Worm (Caenorhabditis elegans) whole organism, L1 larva: Measurements from ENCODE around the gene F18A12.2.

Experiments
- C04F5.9 ChIP-seq: sonication (generic microtip); optimal IDR thresholded peaks from 2 replicates; lab custom pipeline; 2016; ENCODE audit warnings: missing genetic modification characterization, missing compliant biosample characterization
- C16A3.4 ChIP-seq: fragments of 150-350 bp; optimal IDR thresholded peaks from 2 replicates; lab custom pipeline; 2014; ENCODE audit warnings: missing biosample characterization, missing genetic modification characterization
- Y116A8C.19 ChIP-seq: sonication (generic microtip); optimal IDR thresholded peaks from 2 replicates; lab custom pipeline; 2016; ENCODE audit warnings: missing compliant biosample characterization, missing genetic modification characterization, borderline replicate concordance
- alr-1 ChIP-seq: fragments of 200-800 bp; sonication (Bioruptor generic); optimal IDR thresholded peaks from 2 replicates; lab custom pipeline; 2018; ENCODE audit warnings: borderline replicate concordance, mild to moderate bottlenecking, missing genetic modification characterization, missing compliant biosample characterization
- ceh-63 ChIP-seq: fragments of 200-800 bp; sonication (Bioruptor generic); optimal IDR thresholded peaks from 2 replicates; lab custom pipeline; 2018; ENCODE audit warnings: mild to moderate bottlenecking, missing genetic modification characterization, missing compliant biosample characterization
- ceh-8 ChIP-seq: fragments of 200-800 bp; sonication (Bioruptor generic); optimal IDR thresholded peaks from 2 replicates; lab custom pipeline; 2018; ENCODE audit warnings: mild to moderate bottlenecking, missing genetic modification characterization, moderate library complexity, missing compliant biosample characterization
- efl-3 ChIP-seq: fragments of 200-800 bp; sonication (Bioruptor generic); optimal IDR thresholded peaks from 2 replicates; lab custom pipeline; 2018; ENCODE audit warnings: mild to moderate bottlenecking, missing genetic modification characterization, missing compliant biosample characterization
- egl-27 ChIP-seq, 2 experiments: fragments of 150-350 bp in 1 of 2; sonication (generic microtip); optimal IDR thresholded peaks; 3 replicates each; lab custom pipeline; 2017 to 2018; ENCODE audit warnings: missing biosample characterization in 2 of 2, missing genetic modification characterization in 2 of 2, missing genetic modification reagents in 2 of 2
- elt-2 ChIP-seq: sonication (generic microtip); optimal IDR thresholded peaks from 2 replicates; lab custom pipeline; 2016; ENCODE audit warnings: missing genetic modification characterization, mild to moderate bottlenecking, inconsistent platforms, missing compliant biosample characterization, missing genetic modification reagents
- elt-3 ChIP-seq, 6 experiments: fragments of 150-350 bp in 1 of 6; sonication (generic microtip); optimal IDR thresholded peaks; 2 replicates each; lab custom pipeline; 2017 to 2018; ENCODE audit warnings: missing biosample characterization in 6 of 6, missing genetic modification characterization in 6 of 6, inconsistent platforms in 1 of 6
- fkh-10 ChIP-seq: sonication (generic microtip); optimal IDR thresholded peaks from 2 replicates; lab custom pipeline; 2017; ENCODE audit warnings: missing biosample characterization, missing genetic modification reagents, missing genetic modification characterization
- fkh-8 ChIP-seq: sonication (generic microtip); optimal IDR thresholded peaks from 2 replicates; lab custom pipeline; 2016; ENCODE audit warnings: mild to moderate bottlenecking, missing genetic modification characterization, missing compliant biosample characterization
- fos-1 ChIP-seq: fragments of 150-350 bp; optimal IDR thresholded peaks from 2 replicates; lab custom pipeline; 2014; ENCODE audit warnings: missing biosample characterization, missing genetic modification characterization
- hlh-17 ChIP-seq: fragments of 200-800 bp; sonication (Bioruptor generic); optimal IDR thresholded peaks from 2 replicates; lab custom pipeline; 2018; ENCODE audit warnings: missing genetic modification characterization, mild to moderate bottlenecking, missing compliant biosample characterization, moderate library complexity, borderline replicate concordance
- hpl-2 ChIP-seq: fragments of 150-350 bp; optimal IDR thresholded peaks from 2 replicates; lab custom pipeline; 2014; ENCODE audit warnings: missing biosample characterization, missing genetic modification reagents, missing genetic modification characterization
- irx-1 ChIP-seq: sonication (generic microtip); optimal IDR thresholded peaks from 2 replicates; lab custom pipeline; 2016; ENCODE audit warnings: missing genetic modification characterization, missing compliant biosample characterization
- isw-1 ChIP-seq: fragments of 200-800 bp; sonication (Bioruptor generic); IDR thresholded peaks from 2 replicates; pipeline ENCODE4 v1.3.6; 2022; ENCODE audit warnings: missing genetic modification characterization, missing compliant biosample characterization
- jun-1 ChIP-seq: fragments of 150-350 bp; optimal IDR thresholded peaks from 2 replicates; lab custom pipeline; 2014; ENCODE audit warnings: missing biosample characterization, missing genetic modification reagents, missing genetic modification characterization
- lin-14 ChIP-seq: fragments of 200-800 bp; sonication (Bioruptor generic); optimal IDR thresholded peaks from 2 replicates; lab custom pipeline; 2018; ENCODE audit warnings: mild to moderate bottlenecking, missing genetic modification characterization, moderate library complexity, missing compliant biosample characterization
- lin-39 ChIP-seq: fragments of 150-350 bp; optimal IDR thresholded peaks from 2 replicates; lab custom pipeline; 2014; ENCODE audit warnings: missing biosample characterization, missing genetic modification reagents, missing genetic modification characterization
- lir-3 ChIP-seq: sonication (generic microtip); optimal IDR thresholded peaks from 2 replicates; lab custom pipeline; 2016; ENCODE audit warnings: mild to moderate bottlenecking, missing genetic modification characterization, moderate library complexity, missing compliant biosample characterization; ENCODE audit not compliant: poor library complexity
- lsy-2 ChIP-seq, 2 experiments: fragments of 150-350 bp; optimal IDR thresholded peaks; 2 replicates each; lab custom pipeline; 2014; ENCODE audit warnings: missing biosample characterization in 2 of 2, missing genetic modification characterization in 2 of 2
- mef-2 ChIP-seq: fragments of 150-350 bp; optimal IDR thresholded peaks from 2 replicates; lab custom pipeline; 2014; ENCODE audit warnings: missing biosample characterization, missing genetic modification characterization
- mep-1 ChIP-seq: fragments of 150-350 bp; optimal IDR thresholded peaks from 2 replicates; lab custom pipeline; 2014; ENCODE audit warnings: missing biosample characterization, missing genetic modification characterization
- nhr-11 ChIP-seq: fragments of 150-350 bp; optimal IDR thresholded peaks from 2 replicates; lab custom pipeline; 2014; ENCODE audit warnings: missing biosample characterization, missing genetic modification characterization
- nhr-28 ChIP-seq: fragments of 150-350 bp; optimal IDR thresholded peaks from 2 replicates; lab custom pipeline; 2014; ENCODE audit warnings: missing biosample characterization, missing genetic modification characterization
- nhr-71 ChIP-seq: sonication (generic microtip); optimal IDR thresholded peaks from 2 replicates; lab custom pipeline; 2016; ENCODE audit warnings: mild to moderate bottlenecking, missing genetic modification characterization, moderate library complexity, missing compliant biosample characterization
- nhr-76 ChIP-seq: sonication (generic microtip); optimal IDR thresholded peaks from 2 replicates; lab custom pipeline; 2017; ENCODE audit warnings: missing biosample characterization, missing genetic modification characterization
- nhr-84 ChIP-seq: sonication (generic microtip); optimal IDR thresholded peaks from 2 replicates; lab custom pipeline; 2017; ENCODE audit warnings: missing biosample characterization, missing genetic modification characterization
- pqm-1 ChIP-seq: sonication (generic microtip); optimal IDR thresholded peaks from 3 replicates; lab custom pipeline; 2017; ENCODE audit warnings: missing biosample characterization, missing genetic modification characterization
- rnt-1 ChIP-seq: sonication (generic microtip); optimal IDR thresholded peaks from 2 replicates; lab custom pipeline; 2016; ENCODE audit warnings: mild to moderate bottlenecking, missing genetic modification characterization, moderate library complexity, missing compliant biosample characterization
- snpc-4 ChIP-seq: fragments of 150-350 bp; optimal IDR thresholded peaks from 2 replicates; lab custom pipeline; 2014; ENCODE audit warnings: missing biosample characterization, missing genetic modification characterization
- snu-23 ChIP-seq: sonication (generic microtip); optimal IDR thresholded peaks from 2 replicates; lab custom pipeline; 2016; ENCODE audit warnings: missing genetic modification characterization, missing compliant biosample characterization
- swsn-7 ChIP-seq: sonication (generic microtip); optimal IDR thresholded peaks from 2 replicates; lab custom pipeline; 2016; ENCODE audit warnings: missing genetic modification characterization, missing compliant biosample characterization
- unc-62 ChIP-seq: fragments of 150-350 bp; optimal IDR thresholded peaks from 2 replicates; lab custom pipeline; 2014; ENCODE audit warnings: missing biosample characterization, missing genetic modification reagents, missing genetic modification characterization
- unc-86 ChIP-seq: sonication (generic microtip); optimal IDR thresholded peaks from 2 replicates; lab custom pipeline; 2016; ENCODE audit warnings: missing genetic modification characterization, missing compliant biosample characterization
- vab-15 ChIP-seq: sonication (generic microtip); optimal IDR thresholded peaks from 2 replicates; lab custom pipeline; 2017; ENCODE audit warnings: missing genotype, mild to moderate bottlenecking, missing genetic modification characterization, missing compliant biosample characterization
- xbp-1 ChIP-seq: sonication (generic microtip); optimal IDR thresholded peaks from 2 replicates; lab custom pipeline; 2016; ENCODE audit warnings: missing genetic modification characterization, missing compliant biosample characterization
- zip-4 ChIP-seq: fragments of 200-800 bp; sonication (Bioruptor generic); optimal IDR thresholded peaks from 2 replicates; lab custom pipeline; 2018; ENCODE audit warnings: mild to moderate bottlenecking, missing genetic modification characterization, moderate library complexity, missing compliant biosample characterization
- ztf-4 ChIP-seq: fragments of 150-350 bp; optimal IDR thresholded peaks from 2 replicates; lab custom pipeline; 2014; ENCODE audit warnings: missing biosample characterization, missing genetic modification characterization

F18A12.2 gene

DNA sequence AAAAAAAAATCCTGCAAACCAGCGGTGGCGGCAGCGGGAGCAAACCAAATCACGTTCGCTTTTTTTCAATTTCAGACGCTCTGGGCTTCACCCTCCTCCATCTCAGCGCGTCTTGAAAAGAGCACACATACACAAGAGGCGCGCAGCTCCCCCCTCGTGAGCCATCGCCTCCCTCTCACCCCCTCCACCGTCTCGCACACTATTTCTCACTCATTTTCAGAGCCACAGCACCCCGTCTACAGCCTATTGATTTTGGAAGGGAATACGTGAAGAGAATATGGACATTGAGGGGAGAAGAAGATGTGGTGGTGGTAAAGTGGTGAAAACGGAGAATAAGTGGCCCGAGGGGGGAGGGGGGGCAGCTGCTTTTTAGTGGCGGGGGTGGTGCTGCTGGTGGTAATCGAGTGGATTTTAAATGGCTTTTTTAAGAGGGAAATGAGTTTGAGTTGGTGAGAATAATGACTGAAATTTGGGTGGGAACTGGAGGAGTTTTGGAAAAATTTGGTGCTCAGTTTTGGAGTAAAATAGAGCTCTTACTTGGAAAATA is 13.6 kb downstream of the F18A12.2 start (continued):
- peak in 1 of 2 experiments; percentile 39 for TF ChIP-seq lsy-2 (tag; optimal IDR thresholded peaks at IDR 0.05; lab: Kevin White, UChicago)
- peak; percentile 25 for TF ChIP-seq swsn-7 (tag; lab: Kevin White, UChicago)
- TF ChIP-seq fkh-10 (GFP tag; lab: Kevin White, UChicago), result peak; percentile 48
- no peak for TF ChIP-seq alr-1 (tag; lab: Kevin White, UChicago)
- TF ChIP-seq fos-1 (tag; lab: Kevin White, UChicago), result no peak
- TF ChIP-seq jun-1 (tag; lab: Kevin White, UChicago), result no peak
- TF ChIP-seq mef-2, result no peak
- TF ChIP-seq C04F5.9 (tag; lab: Kevin White, UChicago), result no peak
- no peak for TF ChIP-seq nhr-28 (tag; lab: Kevin White, UChicago)
- TF ChIP-seq irx-1, result no peak
- no peak for TF ChIP-seq lin-39 (tag; lab: Kevin White, UChicago)
- TF ChIP-seq pqm-1 (tag; lab: Kevin White, UChicago), result no peak
- no peak for TF ChIP-seq snu-23
- no peak for TF ChIP-seq lir-3 (tag; lab: Kevin White, UChicago)
- TF ChIP-seq fkh-8 (tag; lab: Kevin White, UChicago), result peak; percentile 62
- TF ChIP-seq isw-1 (GFP tag; lab: Robert Waterston, UW), result peak; percentile 47
- TF ChIP-seq hlh-17, result no peak
- TF ChIP-seq xbp-1 (tag; lab: Kevin White, UChicago), result no peak
- TF ChIP-seq nhr-76 (tag; lab: Kevin White, UChicago), result no peak
- TF ChIP-seq nhr-84 (tag; lab: Kevin White, UChicago), result no peak
- TF ChIP-seq ztf-4 (tag; lab: Kevin White, UChicago), result no peak
- no peak for TF ChIP-seq efl-3 (GFP tag; lab: Kevin White, UChicago)
- TF ChIP-seq unc-86 (tag; lab: Kevin White, UChicago), result peak; percentile 32
- TF ChIP-seq ceh-8 (GFP tag; lab: Kevin White, UChicago), result no peak
- no peak for TF ChIP-seq Y116A8C.19 (tag; lab: Kevin White, UChicago)
- TF ChIP-seq unc-62, result no peak
- TF ChIP-seq mep-1 (tag; lab: Kevin White, UChicago), result peak; percentile 17
- TF ChIP-seq rnt-1 (tag; lab: Kevin White, UChicago), result no peak
- TF ChIP-seq ceh-63, result no peak
- no peak for TF ChIP-seq elt-3 (tag; optimal IDR thresholded peaks at IDR 0.05; lab: Kevin White, UChicago)
- no peak for TF ChIP-seq C16A3.4

ce11 chrII:3429400-3429799 is 14.7 kb downstream of the F18A12.2 start, which contains the start of gene C16C8.18:
Gene C16C8.18, plus strand, starts transcription at chrII:3429700.
- no peak for TF ChIP-seq hlh-17
- TF ChIP-seq rnt-1 (tag; lab: Kevin White, UChicago), result no peak
- no peak for TF ChIP-seq elt-2 (tag; lab: Kevin White, UChicago)
- TF ChIP-seq egl-27 (tag; optimal IDR thresholded peaks at IDR 0.05; lab: Kevin White, UChicago), result no peak
- no peak for TF ChIP-seq nhr-11
- TF ChIP-seq, all 84 proteins: peak for 0

DNA sequence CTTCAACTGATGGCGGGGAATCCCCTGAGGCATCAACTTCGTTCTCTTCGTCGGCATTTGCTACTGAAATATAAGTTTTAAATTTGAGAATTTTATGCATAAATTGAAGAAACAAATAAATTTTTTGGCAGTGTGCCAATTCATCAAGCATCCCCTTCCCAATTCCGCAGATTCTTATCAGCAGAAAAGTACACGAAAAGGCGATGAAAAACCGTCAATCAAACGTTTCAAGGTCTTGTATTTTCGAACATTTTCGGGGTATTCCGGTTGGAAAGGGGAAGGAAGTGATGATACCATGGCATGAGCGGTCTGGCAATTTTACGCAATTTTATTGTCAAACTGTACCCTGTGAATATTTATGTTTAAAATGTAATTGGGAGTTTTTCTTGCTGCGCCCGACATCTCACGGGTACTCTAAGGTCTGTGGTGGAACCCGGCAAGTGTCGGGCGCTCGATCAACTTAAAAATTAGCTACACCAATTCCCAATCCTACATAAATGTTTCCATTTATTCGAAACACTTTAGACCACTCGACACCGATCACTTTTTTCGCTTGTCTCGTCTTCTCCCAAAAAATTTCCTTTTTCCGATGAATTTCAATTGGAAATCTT is 20.3 kb downstream of the F18A12.2 start:
- TF ChIP-seq mef-2 (no peak), vab-15 (tag; lab: Kevin White, UChicago) (no peak), snpc-4 (tag; lab: Kevin White, UChicago) (peak; percentile 75), nhr-71 (tag; lab: Kevin White, UChicago) (no peak), lin-14 (GFP tag; lab: Kevin White, UChicago) (peak; percentile 37), zip-4 (GFP tag; lab: Kevin White, UChicago) (no peak), fkh-8 (tag; lab: Kevin White, UChicago) (no peak), xbp-1 (tag; lab: Kevin White, UChicago) (no peak), hpl-2 (GFP tag; lab: Kevin White, UChicago) (no peak)
